Worm (Caenorhabditis elegans): ENCODE measurements around the gene srh-283.

DNA sequence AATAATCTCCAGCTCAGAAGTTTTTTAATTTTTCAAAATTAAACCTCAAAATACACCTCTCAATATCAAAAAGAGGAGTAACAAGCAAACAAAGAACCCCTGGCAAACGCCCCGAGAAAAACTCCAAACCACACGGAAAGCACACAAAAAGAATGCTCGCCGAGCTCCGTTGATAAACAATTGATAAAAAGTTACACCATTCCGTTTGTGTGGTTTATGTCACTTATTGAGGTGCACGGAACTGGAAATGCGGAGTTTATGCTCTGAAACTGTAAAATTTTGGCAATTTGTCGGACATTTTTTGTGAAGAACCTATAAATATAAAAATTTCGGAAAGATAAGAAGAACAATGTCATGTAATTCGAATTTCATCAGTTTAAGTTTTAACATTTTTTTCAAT, 12.8 kb upstream of the srh-283 start:
- TF ChIP-seq W03F9.2 (tag; optimal IDR thresholded peaks at IDR 0.05) (no peak), him-1 (tag; optimal IDR thresholded peaks at IDR 0.05) (no peak), dao-5 (tag; optimal IDR thresholded peaks at IDR 0.05) (no peak)

Data from whole organism, L4/young adult.